1 fruit fly cellular context compared by ENCODE assay signal in the genomic region with DNA sequence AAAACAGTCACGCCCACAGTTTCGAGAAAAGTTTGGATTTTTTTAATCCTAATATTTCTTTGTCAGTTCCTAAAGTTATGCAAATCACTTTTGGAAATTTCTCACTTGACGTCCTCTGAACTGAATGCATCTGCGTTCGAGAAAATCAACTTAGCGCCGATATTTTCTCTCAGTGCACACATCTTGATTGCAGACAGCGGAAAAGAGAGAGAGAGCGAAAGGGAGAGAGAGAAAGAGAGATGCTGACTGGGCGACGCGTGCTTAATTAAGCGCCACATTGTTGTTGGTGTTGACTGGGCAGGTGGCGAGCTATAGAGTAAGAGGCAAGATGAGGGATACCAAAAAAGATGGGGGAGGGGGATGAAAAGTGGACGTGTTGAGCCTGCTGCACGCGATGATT.
A peak's percentile ranks its signal among the peaks of the same experiment; 100 is the strongest.
TF ChIP-seq lines count a peak whose summit lies in the region.

No protein-coding gene starts in this region.

TF ChIP-seq in whole organism, embryonic, 481 proteins besides CTCF, POLR2A, EP300 and RAD21 (continued from another document and continues in another):
- TF ChIP-seq ham (GFP tag; IDR thresholded peaks at IDR 0.05; lab: Robert Waterston, UW) (no peak), zen (tag; optimal IDR thresholded peaks at IDR 0.05; lab: Kevin White, UChicago) (no peak), PHDP (tag; optimal IDR thresholded peaks at IDR 0.05; lab: Kevin White, UChicago) (peak; percentile 31), Ets97D (GFP tag; optimal IDR thresholded peaks at IDR 0.05; lab: Kevin White, UChicago) (no peak), dan (GFP tag; IDR thresholded peaks at IDR 0.05; lab: Robert Waterston, UW) (no peak), unpg (GFP tag; optimal IDR thresholded peaks at IDR 0.05; lab: Kevin White, UChicago) (peak; percentile 66), Dfd (GFP tag; optimal IDR thresholded peaks at IDR 0.05; lab: Kevin White, UChicago) (no peak), CG11456 (GFP tag; IDR thresholded peaks at IDR 0.05; lab: Robert Waterston, UW) (peak; percentile 68; the same call in 1 of the 3 replicates), Awh (GFP tag; IDR thresholded peaks at IDR 0.05; lab: Robert Waterston, UW) (peak; percentile 91), CG8478 (optimal IDR thresholded peaks at IDR 0.05; lab: Kevin White, UChicago) (no peak), D19B (GFP tag; optimal IDR thresholded peaks at IDR 0.05; lab: Kevin White, UChicago) (peak; percentile 17), ttk (GFP tag; IDR thresholded peaks at IDR 0.05; lab: Robert Waterston, UW) (peak; percentile 68), B-H1 (GFP tag; IDR thresholded peaks at IDR 0.05; lab: Robert Waterston, UW) (peak; percentile 28; the same call in 1 of the 3 replicates), bbx (GFP tag; IDR thresholded peaks at IDR 0.05; lab: Robert Waterston, UW; ENCODE audit: partially characterized antibody) (no peak), pnt (GFP tag; optimal IDR thresholded peaks at IDR 0.05; lab: Kevin White, UChicago) (peak; percentile 36), Atf3 (GFP tag; optimal IDR thresholded peaks at IDR 0.05; lab: Kevin White, UChicago) (peak; percentile 15), dmrt11E (tag; optimal IDR thresholded peaks at IDR 0.05; lab: Kevin White, UChicago) (peak; percentile 39), CG7372 (GFP tag; IDR thresholded peaks at IDR 0.05; lab: Robert Waterston, UW) (0 out of 2 replicates have a peak, but pooled peaks have one; percentile 33), Xrp1 (GFP tag; IDR thresholded peaks at IDR 0.05; lab: Robert Waterston, UW) (peak; percentile 57), CG9727 (GFP tag; optimal IDR thresholded peaks at IDR 0.05; lab: Kevin White, UChicago) (peak; percentile 35), tgo (GFP tag; IDR thresholded peaks at IDR 0.05; lab: Robert Waterston, UW) (peak; percentile 36; the same call in 1 of the 3 replicates), CG30020 (tag; optimal IDR thresholded peaks at IDR 0.05; lab: Kevin White, UChicago) (no peak), CG14860 (GFP tag; IDR thresholded peaks at IDR 0.05; lab: Robert Waterston, UW; ENCODE audit: partially characterized antibody) (no peak), tap (tag; optimal IDR thresholded peaks at IDR 0.05; lab: Kevin White, UChicago) (peak; percentile 60), CG5180 (GFP tag; optimal IDR thresholded peaks at IDR 0.05; lab: Kevin White, UChicago) (no peak), CG1233 (GFP tag; optimal IDR thresholded peaks at IDR 0.05; lab: Kevin White, UChicago) (peak; percentile 23), CG1792 (GFP tag; optimal IDR thresholded peaks at IDR 0.05; lab: Kevin White, UChicago) (peak; percentile 9), br (optimal IDR thresholded peaks at IDR 0.05; lab: Kevin White, UChicago) (no peak), CG4707 (GFP tag; optimal IDR thresholded peaks at IDR 0.05; lab: Kevin White, UChicago) (peak; percentile 2), ab (GFP tag; optimal IDR thresholded peaks at IDR 0.05; lab: Kevin White, UChicago) (no peak), chn (GFP tag; optimal IDR thresholded peaks at IDR 0.05; lab: Kevin White, UChicago) (peak; percentile 60), CG7786 (GFP tag; optimal IDR thresholded peaks at IDR 0.05; lab: Kevin White, UChicago) (peak; percentile 23), wor (GFP tag; IDR thresholded peaks at IDR 0.05; lab: Robert Waterston, UW) (0 out of 2 replicates have a peak, but pooled peaks have one; percentile 22), CG11696 (GFP tag; IDR thresholded peaks at IDR 0.05; lab: Robert Waterston, UW) (peak; percentile 8; the same call in 1 of the 2 replicates), fd102C (GFP tag; optimal IDR thresholded peaks at IDR 0.05; lab: Kevin White, UChicago) (no peak), pros (GFP tag; optimal IDR thresholded peaks at IDR 0.05; lab: Kevin White, UChicago) (no peak), maf-S (GFP tag; optimal IDR thresholded peaks at IDR 0.05; lab: Kevin White, UChicago) (no peak), Mes4 (GFP tag; optimal IDR thresholded peaks at IDR 0.05; lab: Kevin White, UChicago) (peak; percentile 68), Taf1 (GFP tag; IDR thresholded peaks at IDR 0.05; lab: Robert Waterston, UW) (no peak), sens (GFP tag; lab: Kevin White, UChicago) (peak; percentile 87), Hsf (GFP tag; optimal IDR thresholded peaks at IDR 0.05; lab: Kevin White, UChicago) (peak; percentile 50), Hr51 (GFP tag; optimal IDR thresholded peaks at IDR 0.05; lab: Kevin White, UChicago) (peak in 1 of 2 experiments; percentile 70), al (GFP tag; IDR thresholded peaks at IDR 0.05; lab: Robert Waterston, UW) (no peak), Sox102F (GFP tag; optimal IDR thresholded peaks at IDR 0.05; lab: Kevin White, UChicago) (peak; percentile 67), bcd (GFP tag; optimal IDR thresholded peaks at IDR 0.05; lab: Kevin White, UChicago) (peak; percentile 15), CG2202 (tag; optimal IDR thresholded peaks at IDR 0.05; lab: Kevin White, UChicago) (peak; percentile 36), CG8388 (GFP tag; optimal IDR thresholded peaks at IDR 0.05; lab: Kevin White, UChicago) (peak; percentile 59), CG2120 (GFP tag; optimal IDR thresholded peaks at IDR 0.05; lab: Kevin White, UChicago) (peak; percentile 36), Side (GFP tag; optimal IDR thresholded peaks at IDR 0.05; lab: Kevin White, UChicago) (peak; percentile 44), Fer3 (tag; optimal IDR thresholded peaks at IDR 0.05; lab: Kevin White, UChicago) (peak; percentile 15), ken (GFP tag; IDR thresholded peaks at IDR 0.05; lab: Robert Waterston, UW) (peak; percentile 60; the same call in 1 of the 3 replicates), slp2 (GFP tag; optimal IDR thresholded peaks at IDR 0.05; lab: Kevin White, UChicago) (peak; percentile 43), ind (GFP tag; optimal IDR thresholded peaks at IDR 0.05; lab: Kevin White, UChicago) (peak; percentile 61), CG4730 (GFP tag; IDR thresholded peaks at IDR 0.05; lab: Robert Waterston, UW) (no peak), CG32767 (GFP tag; IDR thresholded peaks at IDR 0.05; lab: Robert Waterston, UW) (no peak), CG4424 (GFP tag; optimal IDR thresholded peaks at IDR 0.05; lab: Kevin White, UChicago) (peak; percentile 61), CG12769 (tag; optimal IDR thresholded peaks at IDR 0.05; lab: Kevin White, UChicago) (peak; percentile 33), Usf (GFP tag; optimal IDR thresholded peaks at IDR 0.05; lab: Kevin White, UChicago) (no peak), CG30403 (GFP tag; optimal IDR thresholded peaks at IDR 0.05; lab: Kevin White, UChicago) (peak; percentile 58), pfk (GFP tag; optimal IDR thresholded peaks at IDR 0.05; lab: Kevin White, UChicago) (no peak), Optix (GFP tag; IDR thresholded peaks at IDR 0.05; lab: Robert Waterston, UW) (peak; percentile 17; the same call in 1 of the 3 replicates), sim (GFP tag; IDR thresholded peaks at IDR 0.05; lab: Robert Waterston, UW) (0 out of 2 replicates have a peak, but pooled peaks have one; percentile 32), salm (tag; optimal IDR thresholded peaks at IDR 0.05; lab: Kevin White, UChicago) (peak; percentile 6), Med (GFP tag; lab: Kevin White, UChicago) (peak; percentile 93), dati (GFP tag; IDR thresholded peaks at IDR 0.05; lab: Robert Waterston, UW) (peak; percentile 39; the same call in 1 of the 2 replicates), CG14050 (GFP tag; IDR thresholded peaks at IDR 0.05; lab: Robert Waterston, UW) (peak; percentile 9; the same call in 1 of the 3 replicates), CG15269 (tag; optimal IDR thresholded peaks at IDR 0.05; lab: Kevin White, UChicago) (peak; percentile 54), Hey (tag; optimal IDR thresholded peaks at IDR 0.05; lab: Kevin White, UChicago) (no peak), Fer2 (tag; optimal IDR thresholded peaks at IDR 0.05; lab: Kevin White, UChicago) (no peak), CG5245 (GFP tag; optimal IDR thresholded peaks at IDR 0.05; lab: Kevin White, UChicago) (no peak), CG10543 (GFP tag; optimal IDR thresholded peaks at IDR 0.05; lab: Kevin White, UChicago) (no peak), Eip74EF (GFP tag; optimal IDR thresholded peaks at IDR 0.05; lab: Kevin White, UChicago) (peak in 1 of 2 experiments; percentile 23), CG2875 (GFP tag; optimal IDR thresholded peaks at IDR 0.05; lab: Kevin White, UChicago) (peak; percentile 40), CG9609 (GFP tag; optimal IDR thresholded peaks at IDR 0.05; lab: Kevin White, UChicago) (peak; percentile 45), ranshi (GFP tag; IDR thresholded peaks at IDR 0.05; lab: Robert Waterston, UW) (peak; percentile 30; the same call in 1 of the 2 replicates), CG12942 (GFP tag; optimal IDR thresholded peaks at IDR 0.05; lab: Kevin White, UChicago) (peak; percentile 39), CG17361 (GFP tag; IDR thresholded peaks at IDR 0.05; lab: Robert Waterston, UW) (peak; percentile 71; the same call in 2 of the 3 replicates), odd (GFP tag; optimal IDR thresholded peaks at IDR 0.05; lab: Kevin White, UChicago) (peak; percentile 21), pita (GFP tag; optimal IDR thresholded peaks at IDR 0.05; lab: Kevin White, UChicago) (no peak), CG8359 (GFP tag; optimal IDR thresholded peaks at IDR 0.05; lab: Kevin White, UChicago; ENCODE audit: borderline replicate concordance) (peak; percentile 15), CG6175 (GFP tag; IDR thresholded peaks at IDR 0.05; lab: Robert Waterston, UW) (0 out of 3 replicates have a peak, but pooled peaks have one; percentile 19), CG1024 (GFP tag; IDR thresholded peaks at IDR 0.05; lab: Robert Waterston, UW) (no peak), Fer1 (GFP tag; optimal IDR thresholded peaks at IDR 0.05; lab: Kevin White, UChicago) (no peak), Sry-β (GFP tag; optimal IDR thresholded peaks at IDR 0.05; lab: Kevin White, UChicago) (peak; percentile 11), CG9215 (GFP tag; IDR thresholded peaks at IDR 0.05; lab: Robert Waterston, UW) (no peak; the same call in 1 of the 2 replicates), CG6791 (GFP tag; IDR thresholded peaks at IDR 0.05; lab: Robert Waterston, UW; ENCODE audit: partially characterized antibody) (no peak), h (optimal IDR thresholded peaks at IDR 0.05; lab: Kevin White, UChicago) (no peak), NC2β (GFP tag; optimal IDR thresholded peaks at IDR 0.05; lab: Kevin White, UChicago) (peak; percentile 11), Antp (GFP tag; optimal IDR thresholded peaks at IDR 0.05; lab: Kevin White, UChicago) (peak; percentile 71), cg (GFP tag; optimal IDR thresholded peaks at IDR 0.05; lab: Kevin White, UChicago) (no peak), dpn (GFP tag; optimal IDR thresholded peaks at IDR 0.05; lab: Kevin White, UChicago) (peak; percentile 45 to 47), insv (GFP tag; optimal IDR thresholded peaks at IDR 0.05; lab: Kevin White, UChicago) (no peak), HLH4C (GFP tag; IDR thresholded peaks at IDR 0.05; lab: Robert Waterston, UW; ENCODE audit: partially characterized antibody) (no peak), Ptx1 (GFP tag; IDR thresholded peaks at IDR 0.05; lab: Robert Waterston, UW) (peak; percentile 53), CG1529 (GFP tag; optimal IDR thresholded peaks at IDR 0.05; lab: Kevin White, UChicago) (peak; percentile 27), crc (GFP tag; optimal IDR thresholded peaks at IDR 0.05; lab: Kevin White, UChicago) (peak; percentile 19), NfI (GFP tag; optimal IDR thresholded peaks at IDR 0.05; lab: Kevin White, UChicago) (peak; percentile 53), lab (GFP tag; optimal IDR thresholded peaks at IDR 0.05; lab: Kevin White, UChicago) (no peak), CG11504 (tag; optimal IDR thresholded peaks at IDR 0.05; lab: Kevin White, UChicago) (peak; percentile 61), gsb (GFP tag; IDR thresholded peaks at IDR 0.05; lab: Robert Waterston, UW) (no peak), Vsx1 (GFP tag; optimal IDR thresholded peaks at IDR 0.05; lab: Kevin White, UChicago) (no peak), CG34224 (GFP tag; IDR thresholded peaks at IDR 0.05; lab: Robert Waterston, UW; ENCODE audit: partially characterized antibody) (no peak), CG11723 (GFP tag; optimal IDR thresholded peaks at IDR 0.05; lab: Kevin White, UChicago) (peak; percentile 27), CrebB (tag; optimal IDR thresholded peaks at IDR 0.05; lab: Kevin White, UChicago) (no peak), CG31365 (tag; optimal IDR thresholded peaks at IDR 0.05; lab: Kevin White, UChicago) (peak; percentile 13), Ssrp (tag; optimal IDR thresholded peaks at IDR 0.05; lab: Kevin White, UChicago) (peak; percentile 60), CG34422 (GFP tag; IDR thresholded peaks at IDR 0.05; lab: Robert Waterston, UW) (peak; percentile 51; the same call in 1 of the 3 replicates), Blimp-1 (GFP tag; optimal IDR thresholded peaks at IDR 0.05; lab: Kevin White, UChicago) (peak; percentile 56), Hr3 (GFP tag; optimal IDR thresholded peaks at IDR 0.05; lab: Kevin White, UChicago) (peak; percentile 11), CG17829 (tag; optimal IDR thresholded peaks at IDR 0.05; lab: Kevin White, UChicago) (peak; percentile 46), CG18764 (GFP tag; optimal IDR thresholded peaks at IDR 0.05; lab: Kevin White, UChicago) (peak; percentile 18), otp (GFP tag; IDR thresholded peaks at IDR 0.05; lab: Robert Waterston, UW) (0 out of 3 replicates have a peak, but pooled peaks have one; percentile 57), CG9932 (GFP tag; IDR thresholded peaks at IDR 0.05; lab: Robert Waterston, UW) (no peak), CG18599 (GFP tag; optimal IDR thresholded peaks at IDR 0.05; lab: Kevin White, UChicago) (no peak), usp (GFP tag; optimal IDR thresholded peaks at IDR 0.05; lab: Kevin White, UChicago) (no peak), chif (GFP tag; optimal IDR thresholded peaks at IDR 0.05; lab: Kevin White, UChicago) (peak in 1 of 2 experiments; percentile 56), NC2α (GFP tag; optimal IDR thresholded peaks at IDR 0.05; lab: Kevin White, UChicago) (peak; percentile 19), CG13624 (GFP tag; optimal IDR thresholded peaks at IDR 0.05; lab: Kevin White, UChicago) (peak; percentile 34), CG8290 (GFP tag; optimal IDR thresholded peaks at IDR 0.05; lab: Kevin White, UChicago) (peak; percentile 23), CG8290 (tag; optimal IDR thresholded peaks at IDR 0.05; lab: Kevin White, UChicago) (peak in 1 of 2 experiments; percentile 55), CHES-1-like (GFP tag; optimal IDR thresholded peaks at IDR 0.05; lab: Kevin White, UChicago) (peak; percentile 15), CG17385 (GFP tag; optimal IDR thresholded peaks at IDR 0.05; lab: Kevin White, UChicago) (peak; percentile 28), lov (optimal IDR thresholded peaks at IDR 0.05; lab: Kevin White, UChicago) (no peak), lov (GFP tag; IDR thresholded peaks at IDR 0.05; lab: Robert Waterston, UW) (0 out of 3 replicates have a peak, but pooled peaks have one; percentile 49), Mad (GFP tag; optimal IDR thresholded peaks at IDR 0.05; lab: Kevin White, UChicago) (peak; percentile 50)
